Worm (Caenorhabditis elegans) whole organism, L3 larva: ENCODE data around the gene C14H10.3.
A peak's percentile ranks its signal among the peaks of the same experiment; 100 is the strongest.

Source experiments
- R02D3.7 ChIP-seq: fragments of 150-350 bp; optimal IDR thresholded peaks from 2 replicates; lab custom pipeline; 2014; ENCODE audit warnings: missing biosample characterization, missing genetic modification characterization
- ZK546.5 ChIP-seq: sonication (generic microtip); optimal IDR thresholded peaks from 2 replicates; lab custom pipeline; 2017; ENCODE audit warnings: missing biosample characterization, missing genetic modification characterization
- aly-2 ChIP-seq: fragments of 150-350 bp; optimal IDR thresholded peaks from 2 replicates; lab custom pipeline; 2014; ENCODE audit warnings: missing biosample characterization, missing genetic modification characterization
- ama-1 ChIP-seq: fragments of 150-350 bp; optimal IDR thresholded peaks from 2 replicates; lab custom pipeline; 2018
- ceh-16 ChIP-seq: sonication (generic microtip); optimal IDR thresholded peaks from 2 replicates; lab custom pipeline; 2017; ENCODE audit warnings: missing biosample characterization, missing genetic modification characterization
- ceh-82 ChIP-seq: fragments of 150-350 bp; optimal IDR thresholded peaks from 2 replicates; lab custom pipeline; 2014; ENCODE audit warnings: missing biosample characterization, missing genetic modification characterization
- ceh-9 ChIP-seq: sonication (generic microtip); optimal IDR thresholded peaks from 2 replicates; lab custom pipeline; 2018; ENCODE audit warnings: missing biosample characterization, missing genetic modification characterization
- daf-12 ChIP-seq: fragments of 150-350 bp; optimal IDR thresholded peaks from 2 replicates; lab custom pipeline; 2014; ENCODE audit warnings: missing biosample characterization, missing genetic modification reagents, missing genetic modification characterization
- egl-27 ChIP-seq: sonication (generic microtip); optimal IDR thresholded peaks from 4 replicates; lab custom pipeline; 2017; ENCODE audit warnings: missing biosample characterization, missing genetic modification reagents, missing genetic modification characterization
- egl-5 ChIP-seq: fragments of 150-350 bp; optimal IDR thresholded peaks from 2 replicates; lab custom pipeline; 2017; ENCODE audit warnings: missing biosample characterization, missing genetic modification reagents, missing genetic modification characterization, inconsistent platforms
- elt-1 ChIP-seq: fragments of 150-350 bp; optimal IDR thresholded peaks from 2 replicates; lab custom pipeline; 2014; ENCODE audit warnings: missing biosample characterization, missing genetic modification characterization
- elt-2 ChIP-seq: sonication (generic microtip); optimal IDR thresholded peaks from 2 replicates; lab custom pipeline; 2016; ENCODE audit warnings: missing genetic modification reagents, mild to moderate bottlenecking, missing genetic modification characterization, missing compliant biosample characterization
- elt-3 ChIP-seq, 3 experiments: fragments of 150-350 bp in 1 of 3; sonication (generic microtip) in 2 of 3; optimal IDR thresholded peaks; 2 replicates in 2 of 3; 4 replicates in 1 of 3; lab custom pipeline; 2014 to 2017; ENCODE audit warnings: missing biosample characterization in 3 of 3, missing genetic modification characterization in 3 of 3
- eor-1 ChIP-seq, 2 experiments: fragments of 150-350 bp; optimal IDR thresholded peaks; 2 replicates each; lab custom pipeline; 2014 to 2018; ENCODE audit warnings: missing biosample characterization in 2 of 2, missing genetic modification characterization in 2 of 2
- fkh-10 ChIP-seq: sonication (generic microtip); optimal IDR thresholded peaks from 2 replicates; lab custom pipeline; 2017; ENCODE audit warnings: missing biosample characterization, missing genetic modification reagents, missing genetic modification characterization
- fkh-2 ChIP-seq: fragments of 150-350 bp; optimal IDR thresholded peaks from 2 replicates; lab custom pipeline; 2014; ENCODE audit warnings: missing biosample characterization, missing genetic modification reagents, missing genetic modification characterization
- fos-1 ChIP-seq: fragments of 150-350 bp; optimal IDR thresholded peaks from 2 replicates; lab custom pipeline; 2014; ENCODE audit warnings: missing biosample characterization, missing genetic modification characterization
- hmg-11 ChIP-seq: sonication (generic microtip); optimal IDR thresholded peaks from 2 replicates; lab custom pipeline; 2016; ENCODE audit warnings: missing genetic modification characterization, missing compliant biosample characterization
- jun-1 ChIP-seq: fragments of 150-350 bp; optimal IDR thresholded peaks from 2 replicates; lab custom pipeline; 2014; ENCODE audit warnings: missing biosample characterization, missing genetic modification reagents, missing genetic modification characterization
- lin-39 ChIP-seq: fragments of 150-350 bp; optimal IDR thresholded peaks from 2 replicates; lab custom pipeline; 2018; ENCODE audit warnings: missing biosample characterization, missing genetic modification reagents, missing genetic modification characterization
- mdl-1 ChIP-seq: fragments of 150-350 bp; optimal IDR thresholded peaks from 2 replicates; lab custom pipeline; 2014; ENCODE audit warnings: missing biosample characterization, missing genetic modification characterization
- mml-1 ChIP-seq: fragments of 150-350 bp; sonication (generic microtip); optimal IDR thresholded peaks from 3 replicates; lab custom pipeline; 2014; ENCODE audit warnings: missing biosample characterization, missing genetic modification characterization
- nfya-1 ChIP-seq: sonication (generic microtip); optimal IDR thresholded peaks from 2 replicates; lab custom pipeline; 2017; ENCODE audit warnings: missing genetic modification characterization, mild to moderate bottlenecking, missing compliant biosample characterization, antibody characterized with exemption, moderate library complexity; ENCODE audit not compliant: insufficient read depth
- nhr-11 ChIP-seq: fragments of 150-350 bp; optimal IDR thresholded peaks from 2 replicates; lab custom pipeline; 2014; ENCODE audit warnings: missing biosample characterization, missing genetic modification characterization
- nhr-12 ChIP-seq: fragments of 150-350 bp; optimal IDR thresholded peaks from 2 replicates; lab custom pipeline; 2014; ENCODE audit warnings: missing biosample characterization, missing genetic modification characterization
- nhr-23 ChIP-seq: fragments of 150-350 bp; optimal IDR thresholded peaks from 2 replicates; lab custom pipeline; 2014; ENCODE audit warnings: missing biosample characterization, missing genetic modification reagents, missing genetic modification characterization
- nhr-237 ChIP-seq: fragments of 150-350 bp; optimal IDR thresholded peaks from 2 replicates; lab custom pipeline; 2014; ENCODE audit warnings: missing biosample characterization, missing genetic modification characterization
- nhr-25 ChIP-seq: sonication (generic microtip); optimal IDR thresholded peaks from 2 replicates; lab custom pipeline; 2017; ENCODE audit warnings: missing biosample characterization, missing genetic modification characterization
- nhr-28 ChIP-seq: fragments of 150-350 bp; optimal IDR thresholded peaks from 2 replicates; lab custom pipeline; 2014; ENCODE audit warnings: missing biosample characterization, missing genetic modification characterization
- nhr-43 ChIP-seq: sonication (generic microtip); optimal IDR thresholded peaks from 2 replicates; lab custom pipeline; 2016; ENCODE audit warnings: mild to moderate bottlenecking, missing genetic modification characterization, missing compliant biosample characterization; ENCODE audit not compliant: poor library complexity, severe bottlenecking
- nhr-67 ChIP-seq: fragments of 150-350 bp; optimal IDR thresholded peaks from 2 replicates; lab custom pipeline; 2014; ENCODE audit warnings: missing biosample characterization, missing genetic modification characterization
- nhr-76 ChIP-seq: fragments of 150-350 bp; sonication (generic microtip); optimal IDR thresholded peaks from 5 replicates; lab custom pipeline; 2014; ENCODE audit warnings: missing biosample characterization, missing genetic modification characterization
- nhr-77 ChIP-seq: fragments of 150-350 bp; optimal IDR thresholded peaks from 2 replicates; lab custom pipeline; 2014; ENCODE audit warnings: missing biosample characterization, missing genetic modification characterization
- pha-4 ChIP-seq: fragments of 150-350 bp; optimal IDR thresholded peaks from 2 replicates; lab custom pipeline; 2014; ENCODE audit warnings: missing biosample characterization, missing genetic modification reagents, missing genetic modification characterization
- pqm-1 ChIP-seq: fragments of 150-350 bp; optimal IDR thresholded peaks from 2 replicates; lab custom pipeline; 2017; ENCODE audit warnings: missing biosample characterization, missing genetic modification characterization, inconsistent platforms
- sea-2 ChIP-seq: fragments of 150-350 bp; sonication (generic microtip); optimal IDR thresholded peaks from 4 replicates; lab custom pipeline; 2014; ENCODE audit warnings: missing biosample characterization, missing genetic modification reagents, missing genetic modification characterization
- tbx-2 ChIP-seq: sonication (generic microtip); optimal IDR thresholded peaks from 2 replicates; lab custom pipeline; 2016; ENCODE audit warnings: mild to moderate bottlenecking, missing genetic modification characterization, missing compliant biosample characterization
- unc-39 ChIP-seq: sonication (generic microtip); optimal IDR thresholded peaks from 4 replicates; lab custom pipeline; 2017; ENCODE audit warnings: missing biosample characterization, missing genetic modification characterization
- unc-62 ChIP-seq: fragments of 150-350 bp; sonication (generic microtip); optimal IDR thresholded peaks from 4 replicates; lab custom pipeline; 2014; ENCODE audit warnings: missing biosample characterization, missing genetic modification reagents, missing genetic modification characterization
- zag-1 ChIP-seq: fragments of 150-350 bp; optimal IDR thresholded peaks from 2 replicates; lab custom pipeline; 2014; ENCODE audit warnings: missing biosample characterization, missing genetic modification characterization
- ztf-11 ChIP-seq: fragments of 150-350 bp; optimal IDR thresholded peaks from 2 replicates; lab custom pipeline; 2014; ENCODE audit warnings: missing biosample characterization, missing genetic modification characterization
- ztf-4 ChIP-seq: fragments of 150-350 bp; optimal IDR thresholded peaks from 2 replicates; lab custom pipeline; 2014; ENCODE audit warnings: missing biosample characterization, missing genetic modification characterization

The C14H10.3 gene

DNA sequence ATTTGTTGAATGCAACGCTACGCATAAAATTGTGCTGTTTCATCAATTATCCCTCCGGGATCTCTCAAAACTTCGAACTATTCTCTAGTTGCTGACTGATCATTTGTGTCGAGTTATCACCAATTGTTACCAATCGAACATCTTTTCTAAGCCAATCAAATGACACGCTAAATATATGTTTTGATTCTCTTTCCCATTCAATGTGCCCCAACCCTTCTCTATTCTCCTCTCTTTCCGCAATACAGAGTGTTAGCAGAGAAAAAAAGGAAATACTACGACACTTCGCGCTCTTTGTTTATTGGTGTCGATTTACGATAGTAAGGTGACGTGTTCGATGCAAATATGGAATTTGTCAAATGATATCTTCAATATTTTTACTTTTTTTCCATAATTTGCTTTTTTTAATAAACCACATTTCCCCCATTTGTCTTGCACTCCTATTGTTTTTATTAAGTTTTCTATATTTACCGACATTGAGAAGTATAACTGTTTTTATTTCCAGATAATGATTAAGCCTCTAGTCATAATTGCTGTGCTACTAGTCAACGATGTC is 30.7 kb downstream of the C14H10.3 start, which contains the start of gene nucb-1 (continued):
- peak; percentile 91 for TF ChIP-seq nfya-1 (tag; lab: Kevin White, UChicago)
- TF ChIP-seq unc-62 (GFP tag; lab: Kevin White, UChicago): no peak
- TF ChIP-seq, all 47 proteins: peak for 16

DNA sequence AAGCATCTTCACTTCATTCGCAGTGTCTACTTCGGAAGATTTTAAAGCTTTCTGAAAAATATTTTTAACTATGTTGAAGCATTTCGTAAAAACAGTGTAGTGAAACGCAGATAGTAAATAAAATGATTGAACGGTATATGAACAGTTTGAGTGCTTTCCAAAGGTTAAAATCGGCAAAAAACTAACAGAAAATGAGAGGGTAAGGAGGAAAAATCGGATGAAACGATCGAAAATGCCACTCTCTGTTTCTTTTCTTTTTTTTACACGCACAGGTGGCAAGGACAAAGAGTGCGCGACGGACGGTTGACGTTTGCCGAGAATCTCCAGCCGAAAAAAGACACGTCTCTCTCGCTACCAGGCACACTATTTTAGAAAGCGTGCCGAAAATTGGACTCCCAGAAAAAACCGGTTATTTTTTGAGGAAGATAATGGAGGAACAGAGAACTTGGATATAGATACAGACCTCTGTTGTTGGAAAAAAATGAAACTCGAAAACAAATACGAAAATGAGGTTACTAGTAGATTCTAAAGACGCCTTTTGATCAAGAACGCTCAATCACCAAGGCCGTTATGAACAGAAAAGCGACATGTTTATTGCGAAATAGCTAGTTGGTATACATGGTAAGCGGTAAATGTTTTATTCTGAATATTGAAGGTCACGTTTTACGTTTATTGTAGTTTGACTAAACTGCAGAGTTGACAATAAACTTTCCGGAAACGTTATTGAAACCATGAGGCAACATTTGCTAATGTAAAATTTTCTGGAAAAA is 33.4 kb downstream of the C14H10.3 start, which contains the start of gene myrf-2:
Gene myrf-2 (minus strand): TSS at position 51 of the 770 bp plus-strand sequence.
- TF ChIP-seq nhr-25 (tag; lab: Kevin White, UChicago) (peak; percentile 76), nhr-23 (peak; percentile 54), pha-4 (peak; percentile 40), ceh-9 (tag; lab: Kevin White, UChicago) (no peak), nhr-11 (no peak), nfya-1 (tag; lab: Kevin White, UChicago) (peak; percentile 11), hmg-11 (tag; lab: Kevin White, UChicago) (peak; percentile 30)

DNA sequence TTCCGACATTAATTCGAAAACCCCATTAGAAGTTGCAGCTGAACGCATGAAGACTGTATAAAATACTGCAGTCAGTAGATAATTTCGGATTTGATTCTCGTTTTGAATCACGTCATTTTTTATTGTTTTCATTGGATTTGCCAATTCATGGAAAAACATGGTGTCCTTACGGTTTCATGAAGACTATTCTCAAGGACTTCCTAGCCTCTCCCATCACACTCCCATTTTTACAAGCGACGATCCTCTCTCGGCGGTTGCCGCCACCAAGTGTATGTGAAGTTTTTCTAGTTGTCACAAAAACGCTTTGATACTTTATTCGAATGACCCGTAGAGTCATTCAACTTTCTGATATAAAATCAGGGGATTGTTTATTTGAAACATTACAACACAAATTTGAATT is 38.1 kb downstream of the C14H10.3 start:
- TF ChIP-seq nhr-25 (tag; lab: Kevin White, UChicago): peak; percentile 68
- no peak for TF ChIP-seq nhr-23

DNA sequence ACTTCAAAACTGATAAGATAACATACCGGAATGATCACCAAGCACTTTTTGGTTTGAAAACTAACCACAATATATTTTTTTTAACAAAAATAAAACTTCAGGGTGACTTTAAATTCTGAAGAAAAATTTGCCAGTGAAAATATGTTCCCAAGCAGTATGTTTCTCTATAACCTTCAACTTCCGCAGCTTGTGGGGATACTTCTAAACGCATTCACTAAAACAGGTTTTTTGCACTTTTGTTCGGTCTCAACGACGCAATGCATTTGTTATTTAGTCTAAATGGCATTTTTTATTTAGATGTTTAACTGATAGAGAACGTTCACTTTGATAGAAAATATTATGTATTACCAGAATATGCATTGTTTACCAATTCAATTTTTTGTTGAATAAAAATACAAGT is 38.7 kb downstream of the C14H10.3 start:
- TF ChIP-seq nhr-25 (tag; lab: Kevin White, UChicago) (peak; percentile 83), lin-39 (no peak)

DNA sequence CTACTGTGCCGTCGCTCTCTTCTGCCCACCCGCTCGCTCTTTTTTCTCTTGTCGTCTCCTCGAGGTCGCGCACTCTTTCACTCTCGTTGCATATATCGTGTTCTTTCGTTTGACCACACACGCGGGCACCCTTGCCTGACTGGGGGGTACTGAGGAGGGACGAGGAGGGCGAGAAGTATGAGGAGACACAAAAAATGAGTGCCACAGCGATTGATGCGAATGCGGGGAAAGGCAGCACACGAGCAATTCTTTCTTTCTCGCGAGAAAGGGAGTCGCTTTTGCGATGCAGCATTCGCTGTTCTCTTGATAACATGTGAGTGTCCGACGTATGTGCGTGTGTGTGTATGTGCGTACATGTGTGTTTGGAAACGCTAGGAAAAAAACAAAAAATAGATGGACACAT is 39.4 kb downstream of the C14H10.3 start:
- TF ChIP-seq egl-5 (tag; lab: Kevin White, UChicago) (peak; percentile 60), nhr-23 (no peak), jun-1 (tag; lab: Kevin White, UChicago) (peak; percentile 74), ceh-82 (no peak), ztf-11 (no peak), pha-4 (peak; percentile 74), sea-2 (GFP tag; lab: Kevin White, UChicago) (no peak), ama-1 (lab: Kevin White, UChicago) (no peak), mml-1 (tag; lab: Kevin White, UChicago) (no peak), egl-27 (tag; lab: Kevin White, UChicago) (peak; percentile 54), zag-1 (no peak), tbx-2 (peak; percentile 65), nhr-25 (tag; lab: Kevin White, UChicago) (peak; percentile 71), R02D3.7 (peak; percentile 47), aly-2 (tag; lab: Kevin White, UChicago) (no peak), unc-62 (GFP tag; lab: Kevin White, UChicago) (peak; percentile 75), nhr-67 (no peak), elt-3 (tag; optimal IDR thresholded peaks at IDR 0.05; lab: Kevin White, UChicago) (no peak), fos-1 (tag; lab: Kevin White, UChicago) (peak; percentile 55), ZK546.5 (tag; lab: Kevin White, UChicago) (no peak), nhr-77 (tag; lab: Kevin White, UChicago) (no peak), nhr-76 (tag; lab: Kevin White, UChicago) (no peak), daf-12 (tag; lab: Kevin White, UChicago) (no peak), nhr-28 (no peak), nhr-12 (tag; lab: Kevin White, UChicago) (no peak), nfya-1 (tag; lab: Kevin White, UChicago) (peak; percentile 84), nhr-237 (tag; lab: Kevin White, UChicago) (no peak), elt-2 (peak; percentile 55), nhr-43 (tag; lab: Kevin White, UChicago) (peak; percentile 62), pqm-1 (tag; lab: Kevin White, UChicago) (peak; percentile 9), ceh-16 (no peak), unc-39 (tag; lab: Kevin White, UChicago) (no peak), ztf-4 (tag; lab: Kevin White, UChicago) (no peak), elt-1 (tag; lab: Kevin White, UChicago) (peak; percentile 54), fkh-2 (tag; lab: Kevin White, UChicago) (no peak), ceh-9 (tag; lab: Kevin White, UChicago) (no peak), fkh-10 (GFP tag; lab: Kevin White, UChicago) (peak; percentile 28), nhr-11 (peak; percentile 79), lin-39 (peak; percentile 94), hmg-11 (tag; lab: Kevin White, UChicago) (peak; percentile 94), mdl-1 (peak; percentile 87), eor-1 (tag; optimal IDR thresholded peaks at IDR 0.05; lab: Kevin White, UChicago) (no peak)
